Worm (Caenorhabditis elegans) whole organism, L4 larva: ENCODE results near the gene W03C9.1.

Experiments
- F10B5.3 ChIP-seq: sonication (generic microtip); optimal IDR thresholded peaks from 2 replicates; lab custom pipeline; 2016; ENCODE audit warnings: mild to moderate bottlenecking, missing genetic modification characterization, missing compliant biosample characterization
- F49E8.2 ChIP-seq: sonication (generic microtip); optimal IDR thresholded peaks from 2 replicates; lab custom pipeline; 2016; ENCODE audit warnings: missing compliant biosample characterization, mild to moderate bottlenecking, missing genetic modification characterization, borderline replicate concordance
- R02D3.7 ChIP-seq: fragments of 150-350 bp; sonication (generic microtip); optimal IDR thresholded peaks from 3 replicates; lab custom pipeline; 2014; ENCODE audit warnings: missing biosample characterization, missing genetic modification characterization
- Y105C5A.15 ChIP-seq: fragments of 200-800 bp; sonication (Bioruptor generic); IDR thresholded peaks from 2 replicates; pipeline ENCODE4 v1.3.6; 2022; ENCODE audit warnings: missing genetic modification characterization, missing compliant biosample characterization
- Y5F2A.4 ChIP-seq: fragments of 200-800 bp; sonication (Bioruptor generic); optimal IDR thresholded peaks from 2 replicates; lab custom pipeline; 2018; ENCODE audit warnings: mild to moderate bottlenecking, missing genetic modification characterization, missing compliant biosample characterization
- Y75B8A.6 ChIP-seq: fragments of 200-800 bp; sonication (Bioruptor generic); IDR thresholded peaks from 2 replicates; pipeline ENCODE4 v1.3.6; 2022; ENCODE audit warnings: missing genetic modification reagents, missing genetic modification characterization, missing compliant biosample characterization
- ZK337.2 ChIP-seq: fragments of 200-800 bp; sonication (Bioruptor generic); IDR thresholded peaks from 2 replicates; pipeline ENCODE4 v1.3.6; 2022; ENCODE audit warnings: missing genetic modification reagents, missing genetic modification characterization, missing compliant biosample characterization
- ZK546.5 ChIP-seq, 2 experiments: sonication (generic microtip); optimal IDR thresholded peaks; 2 replicates each; lab custom pipeline; 2017; ENCODE audit warnings: missing biosample characterization in 2 of 2, missing genetic modification characterization in 2 of 2
- aha-1 ChIP-seq: fragments of 150-350 bp; peaks from one replicate; lab custom pipeline; 2014; ENCODE audit warnings: missing biosample characterization, missing genetic modification characterization
- aly-2 ChIP-seq: sonication (generic microtip); optimal IDR thresholded peaks from 2 replicates; lab custom pipeline; 2018; ENCODE audit warnings: missing biosample characterization, missing genetic modification characterization
- ama-1 ChIP-seq: fragments of 150-350 bp; optimal IDR thresholded peaks from 2 replicates; lab custom pipeline; 2014; ENCODE audit warnings: inconsistent platforms, mixed read lengths
- ceh-28 ChIP-seq: fragments of 150-350 bp; optimal IDR thresholded peaks from 2 replicates; lab custom pipeline; 2014; ENCODE audit warnings: missing biosample characterization, missing genetic modification reagents, missing genetic modification characterization
- ceh-82 ChIP-seq: sonication (generic microtip); optimal IDR thresholded peaks from 2 replicates; lab custom pipeline; 2017; ENCODE audit warnings: missing biosample characterization, missing genetic modification characterization
- dmd-8 ChIP-seq: fragments of 200-800 bp; sonication (Bioruptor generic); IDR thresholded peaks from 2 replicates; pipeline ENCODE4 v1.3.6; 2022; ENCODE audit warnings: missing genetic modification characterization, missing compliant biosample characterization
- dpl-1 ChIP-seq: fragments of 150-350 bp; optimal IDR thresholded peaks from 2 replicates; lab custom pipeline; 2014; ENCODE audit warnings: missing biosample characterization, missing genetic modification reagents, missing genetic modification characterization
- egl-43 ChIP-seq: fragments of 200-800 bp; sonication (Bioruptor generic); IDR thresholded peaks from 2 replicates; pipeline ENCODE4 v1.3.6; 2022; ENCODE audit warnings: missing genetic modification reagents, missing genetic modification characterization, missing compliant biosample characterization
- gei-8 ChIP-seq: fragments of 200-800 bp; sonication (Bioruptor generic); optimal IDR thresholded peaks from 2 replicates; lab custom pipeline; 2018; ENCODE audit warnings: mild to moderate bottlenecking, missing genetic modification characterization, missing compliant biosample characterization
- hlh-30 ChIP-seq: sonication (generic microtip); optimal IDR thresholded peaks from 2 replicates; lab custom pipeline; 2017; ENCODE audit warnings: antibody characterized with exemption, mild to moderate bottlenecking, missing genetic modification characterization, missing compliant biosample characterization; ENCODE audit not compliant: insufficient read depth
- lin-13 ChIP-seq: fragments of 150-350 bp; optimal IDR thresholded peaks from 2 replicates; lab custom pipeline; 2014; ENCODE audit warnings: missing biosample characterization, missing genetic modification reagents, missing genetic modification characterization
- lin-29 ChIP-seq: fragments of 200-800 bp; sonication (Bioruptor generic); IDR thresholded peaks from 2 replicates; pipeline ENCODE4 v1.3.6; 2022; ENCODE audit warnings: missing genetic modification reagents, missing genetic modification characterization, missing compliant biosample characterization
- lsy-2 ChIP-seq, 2 experiments: fragments of 150-350 bp in 1 of 2; sonication (generic microtip) in 1 of 2; optimal IDR thresholded peaks; 2 replicates each; lab custom pipeline; 2014 to 2017; ENCODE audit warnings: missing biosample characterization in 2 of 2, missing genetic modification characterization in 2 of 2
- madf-5 ChIP-seq, 2 experiments: fragments of 200-800 bp; sonication (Bioruptor generic); IDR thresholded peaks; 2 replicates each; pipeline ENCODE4 v1.3.6; 2022; ENCODE audit warnings: missing compliant biosample characterization in 2 of 2, missing genetic modification characterization in 2 of 2
- madf-9 ChIP-seq: fragments of 200-800 bp; sonication (Bioruptor generic); conservative IDR thresholded peaks from 2 replicates; pipeline ENCODE4 v1.3.6; 2022; ENCODE audit warnings: missing genetic modification reagents, missing genetic modification characterization, missing compliant biosample characterization
- mes-2 ChIP-seq: sonication (generic microtip); optimal IDR thresholded peaks from 2 replicates; lab custom pipeline; 2016; ENCODE audit warnings: missing genotype, mild to moderate bottlenecking, missing genetic modification characterization, missing compliant biosample characterization; ENCODE audit not compliant: poor library complexity, severe bottlenecking
- nhr-25 ChIP-seq: sonication (generic microtip); optimal IDR thresholded peaks from 2 replicates; lab custom pipeline; 2017; ENCODE audit warnings: missing genetic modification characterization, mild to moderate bottlenecking, missing compliant biosample characterization, antibody characterized with exemption, moderate library complexity, borderline replicate concordance; ENCODE audit not compliant: insufficient read depth
- nhr-28 ChIP-seq: fragments of 150-350 bp; optimal IDR thresholded peaks from 2 replicates; lab custom pipeline; 2014; ENCODE audit warnings: missing biosample characterization, missing genetic modification characterization
- nhr-42 ChIP-seq: fragments of 200-800 bp; sonication (Bioruptor generic); IDR thresholded peaks from 2 replicates; pipeline ENCODE4 v1.3.6; 2022; ENCODE audit warnings: missing genetic modification characterization, missing compliant biosample characterization
- nhr-77 ChIP-seq: fragments of 150-350 bp; optimal IDR thresholded peaks from 2 replicates; lab custom pipeline; 2014; ENCODE audit warnings: missing biosample characterization, missing genetic modification characterization
- pha-4 ChIP-seq, 2 experiments: fragments of 150-350 bp in 1 of 2; fragments of 200-800 bp in 1 of 2; sonication (Bioruptor generic) in 1 of 2; IDR thresholded peaks in 1 of 2; optimal IDR thresholded peaks in 1 of 2; 2 replicates each; pipeline versions ENCODE4 v1.3.6 to Lab custom; 2014 to 2022; ENCODE audit warnings: missing genetic modification characterization in 2 of 2, missing genetic modification reagents in 2 of 2, missing biosample characterization in 1 of 2, missing compliant biosample characterization in 1 of 2
- php-3 ChIP-seq: fragments of 200-800 bp; sonication (Bioruptor generic); IDR thresholded peaks from 2 replicates; pipeline ENCODE4 v1.3.6; 2022; ENCODE audit warnings: missing genetic modification reagents, missing genetic modification characterization, missing compliant biosample characterization
- saeg-2 ChIP-seq: fragments of 200-800 bp; sonication (Bioruptor generic); IDR thresholded peaks from 2 replicates; pipeline ENCODE4 v1.3.6; 2022; ENCODE audit warnings: missing genetic modification reagents, missing genetic modification characterization, missing compliant biosample characterization
- skn-1 ChIP-seq: fragments of 150-350 bp; optimal IDR thresholded peaks from 2 replicates; lab custom pipeline; 2014; ENCODE audit warnings: missing biosample characterization, missing genetic modification characterization
- spr-1 ChIP-seq: sonication (generic microtip); optimal IDR thresholded peaks from 2 replicates; lab custom pipeline; 2016; ENCODE audit warnings: mild to moderate bottlenecking, missing genetic modification characterization, missing compliant biosample characterization
- unc-39 ChIP-seq: sonication (generic microtip); optimal IDR thresholded peaks from 2 replicates; lab custom pipeline; 2017; ENCODE audit warnings: missing biosample characterization, missing genetic modification characterization
- unc-62 ChIP-seq, 3 experiments: fragments of 150-350 bp in 1 of 3; sonication (generic microtip); optimal IDR thresholded peaks in 2 of 3; peaks in 1 of 3; 1 replicate in 1 of 3; 2 replicates in 2 of 3; lab custom pipeline; 2014 to 2017; ENCODE audit warnings: missing biosample characterization in 3 of 3, missing genetic modification characterization in 3 of 3, missing genetic modification reagents in 3 of 3, missing genotype in 1 of 3
- vab-7 ChIP-seq: fragments of 200-800 bp; sonication (Bioruptor generic); IDR thresholded peaks from 2 replicates; pipeline ENCODE4 v1.3.6; 2022; ENCODE audit warnings: missing genetic modification reagents, missing genetic modification characterization, missing compliant biosample characterization
- zfp-2 ChIP-seq: sonication (generic microtip); optimal IDR thresholded peaks from 2 replicates; lab custom pipeline; 2016; ENCODE audit warnings: mild to moderate bottlenecking, missing genetic modification characterization, missing compliant biosample characterization
- ztf-11 ChIP-seq: fragments of 150-350 bp; optimal IDR thresholded peaks from 2 replicates; lab custom pipeline; 2014; ENCODE audit warnings: missing biosample characterization, missing genetic modification characterization

The W03C9.1 gene

ce11 chrII:11926501-11926900, 35.4 kb downstream of the W03C9.1 start:
- TF ChIP-seq saeg-2 (GFP tag; lab: Robert Waterston, UW) (no peak), dmd-8 (GFP tag; lab: Robert Waterston, UW) (no peak), R02D3.7 (tag; lab: Kevin White, UChicago) (no peak), ceh-82 (tag; lab: Kevin White, UChicago) (no peak), mes-2 (tag; lab: Kevin White, UChicago) (no peak), unc-39 (tag; lab: Kevin White, UChicago) (no peak), aly-2 (tag; lab: Kevin White, UChicago) (no peak), zfp-2 (tag; lab: Kevin White, UChicago) (no peak), ceh-28 (tag; lab: Kevin White, UChicago) (no peak), nhr-25 (peak; percentile 33), lsy-2 (tag; optimal IDR thresholded peaks at IDR 0.05; lab: Kevin White, UChicago) (peak in 1 of 2 experiments; percentile 85)

- peak; percentile 87 for TF ChIP-seq aha-1 (tag; lab: Kevin White, UChicago)
- TF ChIP-seq vab-7 (GFP tag; lab: Robert Waterston, UW): no peak
- TF ChIP-seq pha-4 (GFP tag; IDR thresholded peaks at IDR 0.05; lab: Robert Waterston, UW): no peak
- peak; percentile 27 for TF ChIP-seq pha-4 (tag; optimal IDR thresholded peaks at IDR 0.05; lab: Kevin White, UChicago)
- no peak for TF ChIP-seq nhr-77 (tag; lab: Kevin White, UChicago)
- peak in 1 of 2 experiments; percentile 12 for TF ChIP-seq unc-62 (GFP tag; optimal IDR thresholded peaks at IDR 0.05 in 1 of 2; lab: Kevin White, UChicago)
- TF ChIP-seq unc-62 (tag; optimal IDR thresholded peaks at IDR 0.05; lab: Kevin White, UChicago): no peak
Measured at ce11 chrII:11925203-11925602, 36.7 kb downstream of the W03C9.1 start.

ce11 chrII:11923620-11924298, 38.2 kb downstream of the W03C9.1 start:
- TF ChIP-seq madf-9 (GFP tag; lab: Robert Waterston, UW): 0 out of 2 replicates have a peak, but pooled peaks have one; percentile 17
- no peak for TF ChIP-seq ama-1 (lab: Kevin White, UChicago)
- TF ChIP-seq ztf-11 (tag; lab: Kevin White, UChicago): no peak

- TF ChIP-seq lin-13 (no peak), hlh-30 (tag; lab: Kevin White, UChicago) (no peak), aha-1 (tag; lab: Kevin White, UChicago) (peak; percentile 93), nhr-42 (GFP tag; lab: Robert Waterston, UW) (no peak), Y75B8A.6 (GFP tag; lab: Robert Waterston, UW) (no peak), nhr-28 (no peak), dpl-1 (no peak), F10B5.3 (tag; lab: Kevin White, UChicago) (no peak)
Measured at ce11 chrII:11922757-11923538, 39.0 kb downstream of the W03C9.1 start.

- TF ChIP-seq Y75B8A.6 (GFP tag; lab: Robert Waterston, UW): no peak
- TF ChIP-seq spr-1: peak; percentile 36
- peak in 1 of 2 experiments; percentile 22; a peak in 1 of 4 replicates for TF ChIP-seq madf-5 (GFP tag; IDR thresholded peaks at IDR 0.05; lab: Robert Waterston, UW)
- TF ChIP-seq skn-1 (tag; lab: Kevin White, UChicago): no peak
- peak; percentile 51 for TF ChIP-seq aly-2 (tag; lab: Kevin White, UChicago)
- TF ChIP-seq Y5F2A.4 (GFP tag; lab: Kevin White, UChicago): peak; percentile 53
- no peak for TF ChIP-seq vab-7 (GFP tag; lab: Robert Waterston, UW)
- no peak for TF ChIP-seq ceh-28 (tag; lab: Kevin White, UChicago)
- TF ChIP-seq ZK337.2 (GFP tag; lab: Robert Waterston, UW): no peak
- 0 out of 2 replicates have a peak, but pooled peaks have one; percentile 30 for TF ChIP-seq lin-29
- no peak for TF ChIP-seq ZK546.5 (tag; optimal IDR thresholded peaks at IDR 0.05; lab: Kevin White, UChicago)
- peak; percentile 48 for TF ChIP-seq ama-1 (lab: Kevin White, UChicago)
- peak; percentile 89; the same call in 1 of the 2 replicates for TF ChIP-seq Y105C5A.15
- TF ChIP-seq unc-62 (GFP tag; optimal IDR thresholded peaks at IDR 0.05 in 1 of 2; lab: Kevin White, UChicago): peak in 1 of 2 experiments; percentile 71
- TF ChIP-seq unc-62 (tag; optimal IDR thresholded peaks at IDR 0.05; lab: Kevin White, UChicago): no peak
- TF ChIP-seq pha-4 (GFP tag; IDR thresholded peaks at IDR 0.05; lab: Robert Waterston, UW): peak; percentile 69; the same call in 1 of the 2 replicates
- no peak for TF ChIP-seq pha-4 (tag; optimal IDR thresholded peaks at IDR 0.05; lab: Kevin White, UChicago)
- 0 out of 2 replicates have a peak, but pooled peaks have one; percentile 15 for TF ChIP-seq egl-43 (GFP tag; lab: Robert Waterston, UW)
- TF ChIP-seq F49E8.2 (tag; lab: Kevin White, UChicago): peak; percentile 87
- no peak for TF ChIP-seq gei-8 (GFP tag; lab: Kevin White, UChicago)
- no peak for TF ChIP-seq php-3 (GFP tag; lab: Robert Waterston, UW)
Measured at ce11 chrII:11917530-11917952, 44.4 kb downstream of the W03C9.1 start.
